Fruit fly (Drosophila melanogaster): Measurements from ENCODE around the gene CG33306.

CG33306 gene

dm6 chr2L:13884678-13885303 is 41.2 kb upstream of the CG33306 start:
- no peak for TF ChIP-seq Dif (GFP tag; optimal IDR thresholded peaks at IDR 0.05; ENCODE audit: partially characterized antibody)
- TF ChIP-seq foxo (GFP tag; optimal IDR thresholded peaks at IDR 0.05), result peak in 1 of 2 experiments; percentile 40
- TF ChIP-seq dl (GFP tag; optimal IDR thresholded peaks at IDR 0.05; ENCODE audit: insufficient read depth in 1 of 2, partially characterized antibody in 2 of 2), result no peak
- TF ChIP-seq h (GFP tag; optimal IDR thresholded peaks at IDR 0.05), result peak; percentile 4
- peak; percentile 20 for TF ChIP-seq fru (GFP tag; optimal IDR thresholded peaks at IDR 0.05)
- TF ChIP-seq psq (GFP tag; optimal IDR thresholded peaks at IDR 0.05), result peak; percentile 3
- TF ChIP-seq br (GFP tag; optimal IDR thresholded peaks at IDR 0.05), result peak; percentile 4

- TF ChIP-seq fru (GFP tag; optimal IDR thresholded peaks at IDR 0.05), result no peak
- TF ChIP-seq h (GFP tag; optimal IDR thresholded peaks at IDR 0.05), result no peak
- no peak for TF ChIP-seq Myc (optimal IDR thresholded peaks at IDR 0.05)
- no peak for TF ChIP-seq dmrt93B (GFP tag; optimal IDR thresholded peaks at IDR 0.05)
- no peak for TF ChIP-seq Dfd (GFP tag; optimal IDR thresholded peaks at IDR 0.05)
- no peak for TF ChIP-seq pan (optimal IDR thresholded peaks at IDR 0.05)
- TF ChIP-seq lola (GFP tag; optimal IDR thresholded peaks at IDR 0.05), result no peak
- TF ChIP-seq woc (GFP tag; optimal IDR thresholded peaks at IDR 0.05), result no peak
- TF ChIP-seq Hr83 (GFP tag; optimal IDR thresholded peaks at IDR 0.05; ENCODE audit: poor library complexity, severe bottlenecking), result no peak
- TF ChIP-seq rgr (GFP tag; optimal IDR thresholded peaks at IDR 0.05), result no peak
- no peak for TF ChIP-seq jim (GFP tag; optimal IDR thresholded peaks at IDR 0.05)
- TF ChIP-seq Abd-B (GFP tag; optimal IDR thresholded peaks at IDR 0.05), result no peak
These were observed 40.6 kb upstream of the CG33306 start for dm6 chr2L:13884063-13884656.

- peak; percentile 44 for TF ChIP-seq CG32264 (GFP tag; optimal IDR thresholded peaks at IDR 0.05)
- TF ChIP-seq Sp1 (GFP tag; optimal IDR thresholded peaks at IDR 0.05), result peak; percentile 29
- TF ChIP-seq br (GFP tag; optimal IDR thresholded peaks at IDR 0.05), result peak; percentile 29
- TF ChIP-seq rgr (GFP tag; optimal IDR thresholded peaks at IDR 0.05), result peak; percentile 80
- TF ChIP-seq Mio (GFP tag; optimal IDR thresholded peaks at IDR 0.05), result no peak
- peak; percentile 10 for TF ChIP-seq HLH106 (tag; optimal IDR thresholded peaks at IDR 0.05)
- peak; percentile 79 for TF ChIP-seq Hr83 (GFP tag; optimal IDR thresholded peaks at IDR 0.05; ENCODE audit: poor library complexity, severe bottlenecking)
- TF ChIP-seq usp (GFP tag; optimal IDR thresholded peaks at IDR 0.05), result no peak
- TF ChIP-seq GATAd (GFP tag; optimal IDR thresholded peaks at IDR 0.05), result peak; percentile 10
- no peak for TF ChIP-seq jim (GFP tag; optimal IDR thresholded peaks at IDR 0.05)
- TF ChIP-seq Hnf4 (GFP tag; optimal IDR thresholded peaks at IDR 0.05), result peak; percentile 76
- no peak for TF ChIP-seq sage (GFP tag; optimal IDR thresholded peaks at IDR 0.05)
- TF ChIP-seq OdsH (GFP tag; optimal IDR thresholded peaks at IDR 0.05), result peak; percentile 56
- TF ChIP-seq Vsx2 (GFP tag; optimal IDR thresholded peaks at IDR 0.05; ENCODE audit: partially characterized antibody), result no peak
- no peak for TF ChIP-seq CrebA (GFP tag; optimal IDR thresholded peaks at IDR 0.05; ENCODE audit: borderline replicate concordance)
- TF ChIP-seq psq (GFP tag; optimal IDR thresholded peaks at IDR 0.05), result peak; percentile 26
- TF ChIP-seq pan (optimal IDR thresholded peaks at IDR 0.05), result no peak
- no peak for TF ChIP-seq fru (GFP tag; optimal IDR thresholded peaks at IDR 0.05)
- no peak for TF ChIP-seq Abd-B (GFP tag; optimal IDR thresholded peaks at IDR 0.05)
- peak; percentile 78 for TF ChIP-seq h (GFP tag; optimal IDR thresholded peaks at IDR 0.05)
- no peak for TF ChIP-seq Dif (GFP tag; optimal IDR thresholded peaks at IDR 0.05; ENCODE audit: partially characterized antibody)
- no peak for TF ChIP-seq Dfd (GFP tag; optimal IDR thresholded peaks at IDR 0.05)
- TF ChIP-seq Myc (optimal IDR thresholded peaks at IDR 0.05), result no peak
- TF ChIP-seq ey (GFP tag; optimal IDR thresholded peaks at IDR 0.05), result peak; percentile 4
- TF ChIP-seq sv (GFP tag; optimal IDR thresholded peaks at IDR 0.05), result no peak
- TF ChIP-seq brk (GFP tag; optimal IDR thresholded peaks at IDR 0.05), result peak; percentile 48
- no peak for TF ChIP-seq foxo (GFP tag; optimal IDR thresholded peaks at IDR 0.05)
- TF ChIP-seq dsf (GFP tag; optimal IDR thresholded peaks at IDR 0.05; ENCODE audit: borderline replicate concordance), result peak; percentile 22
- peak; percentile 54 for TF ChIP-seq tai (GFP tag; optimal IDR thresholded peaks at IDR 0.05)
- peak; percentile 48 for TF ChIP-seq Jra (GFP tag; optimal IDR thresholded peaks at IDR 0.05)
- TF ChIP-seq CG9705 (GFP tag; optimal IDR thresholded peaks at IDR 0.05), result peak; percentile 22
- peak; percentile 26 for TF ChIP-seq dmrt93B (GFP tag; optimal IDR thresholded peaks at IDR 0.05)
- TF ChIP-seq Hr78 (GFP tag; optimal IDR thresholded peaks at IDR 0.05), result no peak
- no peak for TF ChIP-seq Rel (GFP tag; optimal IDR thresholded peaks at IDR 0.05)
- no peak for TF ChIP-seq Rel (tag; optimal IDR thresholded peaks at IDR 0.05)
- TF ChIP-seq woc (GFP tag; optimal IDR thresholded peaks at IDR 0.05), result no peak
- no peak for TF ChIP-seq lola (GFP tag; optimal IDR thresholded peaks at IDR 0.05)
These were observed 38.4 kb upstream of the CG33306 start for dm6 chr2L:13881939-13882338.

Measured in whole organism, wandering third instar larva.